Worm (Caenorhabditis elegans) whole organism, mixed stage, embryonic: ENCODE data around the gene Y116A8C.29.
A peak's percentile ranks its signal among the peaks of the same experiment; 100 is the strongest.

Experiments used
- M03D4.4 ChIP-seq: sonication (generic microtip); optimal IDR thresholded peaks from 2 replicates; lab custom pipeline; 2017; ENCODE audit warnings: mild to moderate bottlenecking, missing genetic modification characterization, missing compliant biosample characterization
- lsy-2 ChIP-seq: fragments of 150-350 bp; optimal IDR thresholded peaks from 2 replicates; lab custom pipeline; 2014; ENCODE audit warnings: missing biosample characterization, missing genetic modification characterization
- nhr-28 ChIP-seq: fragments of 150-350 bp; optimal IDR thresholded peaks from 2 replicates; lab custom pipeline; 2014; ENCODE audit warnings: missing biosample characterization, missing genetic modification characterization
- nhr-76 ChIP-seq: sonication (generic microtip); optimal IDR thresholded peaks from 2 replicates; lab custom pipeline; 2017; ENCODE audit warnings: missing biosample characterization, missing genetic modification characterization
- unc-62 ChIP-seq: fragments of 150-350 bp; optimal IDR thresholded peaks from 2 replicates; lab custom pipeline; 2014; ENCODE audit warnings: missing biosample characterization, missing genetic modification reagents, missing genetic modification characterization

- TF ChIP-seq unc-62 (GFP tag; lab: Kevin White, UChicago) (no peak), lsy-2 (tag; lab: Kevin White, UChicago) (peak; percentile 72), nhr-76 (tag; lab: Kevin White, UChicago) (no peak), M03D4.4 (tag; lab: Kevin White, UChicago) (peak; percentile 88), nhr-28 (tag; lab: Kevin White, UChicago) (no peak)
Observed at ce11 chrIV:17087384-17088099, 6.3 kb upstream of the Y116A8C.29 start, which contains the start of the genes snx-13 and snr-1.
